Fruit fly (Drosophila melanogaster): ENCODE measurements around the gene sbr.

DNA sequence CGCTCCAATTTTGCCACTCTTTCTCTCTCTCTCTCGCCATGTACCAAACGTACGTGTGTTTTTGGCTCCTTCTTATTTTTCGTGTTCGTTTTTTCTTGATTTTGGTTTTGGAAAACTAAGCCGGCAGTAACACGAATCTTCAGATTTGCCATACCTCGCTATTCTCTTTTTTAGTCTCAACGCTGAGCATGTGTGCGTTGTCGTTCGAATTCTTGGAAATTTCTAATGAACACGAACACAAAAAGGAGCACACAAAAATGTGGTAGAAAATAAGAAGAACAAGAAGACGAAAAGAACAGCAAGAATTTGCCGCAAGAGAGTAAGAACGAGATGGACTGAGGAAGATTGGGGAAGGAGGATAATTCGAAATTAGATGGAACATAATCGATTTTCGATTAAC, 38.2 kb downstream of the sbr start:
- TF ChIP-seq Mnt (GFP tag; optimal IDR thresholded peaks at IDR 0.05) (no peak), Clk (GFP tag; optimal IDR thresholded peaks at IDR 0.05) (no peak)
